Fruit fly (Drosophila melanogaster): ENCODE results near the gene CG15249.

Gene CG15249

DNA sequence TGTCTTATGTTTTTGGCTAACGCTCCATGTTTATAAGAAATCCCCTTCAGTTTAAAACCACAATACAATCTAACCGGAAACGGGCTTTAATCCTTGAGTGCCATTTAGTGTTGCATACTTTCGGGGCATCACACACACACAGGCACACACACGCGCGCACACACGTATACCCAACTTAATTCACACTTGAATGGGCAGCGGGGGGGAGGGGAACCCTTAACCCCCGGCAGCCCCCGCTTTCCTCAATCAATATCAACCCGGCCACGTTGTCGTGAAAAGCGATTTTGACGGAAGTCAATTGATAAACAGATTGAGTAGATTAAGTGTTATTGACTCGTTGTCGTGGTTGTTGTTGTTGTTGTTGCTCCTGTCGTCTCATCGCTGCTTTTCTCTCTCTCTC, 51.9 kb downstream of the CG15249 start:
- no peak for TF ChIP-seq cyc (GFP tag; optimal IDR thresholded peaks at IDR 0.05)
- peak; percentile 73 for TF ChIP-seq svp (GFP tag)

Data from whole organism, prepupa.